Worm (Caenorhabditis elegans): ENCODE data around the gene erh-1.

ce11 chrV:10540024-10540423 lies 38.9 kb downstream of the erh-1 start, which contains the start of gene degt-1:
- TF ChIP-seq flt-1 (GFP tag; IDR thresholded peaks at IDR 0.05) (no peak), med-1 (GFP tag; optimal IDR thresholded peaks at IDR 0.05; ENCODE audit: insufficient read depth) (no peak), ztf-29 (GFP tag; IDR thresholded peaks at IDR 0.05) (no peak), ztf-23 (GFP tag; IDR thresholded peaks at IDR 0.05) (no peak)

Measured in whole organism, midembryonic.